Worm (Caenorhabditis elegans): ENCODE measurements around the gene ZK105.8.

ZK105.8 gene

ce11 chrV:7739949-7740348, 15.7 kb downstream of the ZK105.8 start:
- TF ChIP-seq blmp-1 (tag; optimal IDR thresholded peaks at IDR 0.05): peak; percentile 28
- TF ChIP-seq nhr-85 (tag): peak; percentile 47
- no peak for TF ChIP-seq xbp-1 (tag; optimal IDR thresholded peaks at IDR 0.05)

ce11 chrV:7741918-7742317, 17.6 kb downstream of the ZK105.8 start:
- TF ChIP-seq blmp-1 (tag; optimal IDR thresholded peaks at IDR 0.05) (peak; percentile 2), F16B12.6 (tag; optimal IDR thresholded peaks at IDR 0.05) (no peak), egl-13 (tag; optimal IDR thresholded peaks at IDR 0.05) (no peak), nhr-84 (tag; optimal IDR thresholded peaks at IDR 0.05) (no peak)

- TF ChIP-seq ceh-8 (GFP tag; optimal IDR thresholded peaks at IDR 0.05) (no peak), C16A3.4 (tag; optimal IDR thresholded peaks at IDR 0.05) (no peak), ceh-63 (GFP tag; optimal IDR thresholded peaks at IDR 0.05) (no peak), egl-27 (tag; optimal IDR thresholded peaks at IDR 0.05) (no peak), fos-1 (tag; optimal IDR thresholded peaks at IDR 0.05) (no peak), lin-14 (GFP tag; optimal IDR thresholded peaks at IDR 0.05) (no peak), efl-3 (GFP tag; optimal IDR thresholded peaks at IDR 0.05) (no peak), egl-13 (tag; optimal IDR thresholded peaks at IDR 0.05) (no peak), ets-5 (GFP tag; IDR thresholded peaks at IDR 0.05) (no peak)
Observed at ce11 chrV:7742485-7742959, 18.2 kb downstream of the ZK105.8 start, which contains the start of gene fbxl-5. TSS of gene fbxl-5 (plus strand) at chrV:7742909.

ce11 chrV:7744068-7744467, 19.8 kb downstream of the ZK105.8 start:
- TF ChIP-seq fkh-10 (GFP tag; optimal IDR thresholded peaks at IDR 0.05) (no peak), xbp-1 (tag; optimal IDR thresholded peaks at IDR 0.05) (no peak), tbx-2 (tag; optimal IDR thresholded peaks at IDR 0.05) (no peak), nhr-84 (tag; optimal IDR thresholded peaks at IDR 0.05) (no peak), lin-15B (tag; optimal IDR thresholded peaks at IDR 0.05) (no peak), vab-15 (tag; optimal IDR thresholded peaks at IDR 0.05) (no peak), elt-2 (tag; optimal IDR thresholded peaks at IDR 0.05) (peak; percentile 18), efl-1 (optimal IDR thresholded peaks at IDR 0.05) (no peak), efl-1 (GFP tag; optimal IDR thresholded peaks at IDR 0.05 in 1 of 2) (peak in 1 of 2 experiments; percentile 62), unc-98 (GFP tag; IDR thresholded peaks at IDR 0.05) (no peak), dpl-1 (GFP tag; optimal IDR thresholded peaks at IDR 0.05) (no peak), nhr-76 (tag; optimal IDR thresholded peaks at IDR 0.05) (no peak), unc-62 (GFP tag; optimal IDR thresholded peaks at IDR 0.05) (no peak)

- no peak for TF ChIP-seq pqm-1 (tag; optimal IDR thresholded peaks at IDR 0.05)
- no peak for TF ChIP-seq efl-1 (optimal IDR thresholded peaks at IDR 0.05)
- peak in 1 of 2 experiments; percentile 72 for TF ChIP-seq efl-1 (GFP tag; optimal IDR thresholded peaks at IDR 0.05 in 1 of 2)
Observed at ce11 chrV:7745386-7745785, 21.1 kb downstream of the ZK105.8 start.

- TF ChIP-seq efl-3 (GFP tag; optimal IDR thresholded peaks at IDR 0.05): no peak
- TF ChIP-seq jun-1 (tag; optimal IDR thresholded peaks at IDR 0.05): no peak
- no peak for TF ChIP-seq mep-1 (tag; optimal IDR thresholded peaks at IDR 0.05)
- no peak for TF ChIP-seq nhr-77 (tag; optimal IDR thresholded peaks at IDR 0.05)
- peak; percentile 63 for TF ChIP-seq lin-14 (GFP tag; optimal IDR thresholded peaks at IDR 0.05)
- no peak for TF ChIP-seq elt-3 (tag; optimal IDR thresholded peaks at IDR 0.05)
- peak; percentile 10 for TF ChIP-seq dsc-1 (tag; optimal IDR thresholded peaks at IDR 0.05)
- TF ChIP-seq F16B12.6 (tag; optimal IDR thresholded peaks at IDR 0.05): no peak
- peak; percentile 19 for TF ChIP-seq nhr-47 (tag; optimal IDR thresholded peaks at IDR 0.05)
- TF ChIP-seq aha-1 (tag; optimal IDR thresholded peaks at IDR 0.05): no peak
- TF ChIP-seq xbp-1 (tag; optimal IDR thresholded peaks at IDR 0.05): no peak
- no peak for TF ChIP-seq tbx-2 (tag; optimal IDR thresholded peaks at IDR 0.05)
- no peak for TF ChIP-seq pax-3 (tag; optimal IDR thresholded peaks at IDR 0.05)
- peak; percentile 39 for TF ChIP-seq unc-62 (GFP tag; optimal IDR thresholded peaks at IDR 0.05)
- no peak for TF ChIP-seq snpc-4 (tag; optimal IDR thresholded peaks at IDR 0.05)
- no peak for TF ChIP-seq nhr-84 (tag; optimal IDR thresholded peaks at IDR 0.05)
- peak; percentile 12 for TF ChIP-seq nhr-71 (tag; optimal IDR thresholded peaks at IDR 0.05)
- TF ChIP-seq hlh-4 (tag; optimal IDR thresholded peaks at IDR 0.05): no peak
- peak in 1 of 2 experiments; percentile 23 for TF ChIP-seq efl-1 (optimal IDR thresholded peaks at IDR 0.05)
- TF ChIP-seq efl-1 (GFP tag; optimal IDR thresholded peaks at IDR 0.05 in 1 of 2): no peak
- no peak for TF ChIP-seq unc-30 (tag; optimal IDR thresholded peaks at IDR 0.05)
- TF ChIP-seq ztf-11 (tag; optimal IDR thresholded peaks at IDR 0.05): peak in 1 of 2 experiments; percentile 11
- no peak for TF ChIP-seq lsy-2 (tag; optimal IDR thresholded peaks at IDR 0.05)
Observed at ce11 chrV:7745903-7746302, 21.6 kb downstream of the ZK105.8 start.

Measured in whole organism, L1 larva.